Fruit fly (Drosophila melanogaster) whole organism, prepupa: ENCODE measurements around the gene axo.

ENCODE experiments used
- CG10631 ChIP-seq: fragments of 200-800 bp; sonication (Bioruptor generic); optimal IDR thresholded peaks from 2 replicates; lab custom pipeline; 2016; ENCODE audit warnings: missing biosample characterization, missing genetic modification characterization
- CG11902 ChIP-seq: fragments of 200-800 bp; sonication (Bioruptor generic); optimal IDR thresholded peaks from 3 replicates; lab custom pipeline; 2016; ENCODE audit warnings: missing biosample characterization, missing genetic modification characterization
- CG16779 ChIP-seq: fragments of 200-800 bp; sonication (Bioruptor generic); optimal IDR thresholded peaks from 3 replicates; lab custom pipeline; 2017; ENCODE audit warnings: missing biosample characterization, mild to moderate bottlenecking, missing genetic modification characterization
- CG3032 ChIP-seq: fragments of 200-800 bp; optimal IDR thresholded peaks from 2 replicates; lab custom pipeline; 2019; ENCODE audit warnings: missing biosample characterization, mild to moderate bottlenecking, missing genetic modification characterization, moderate library complexity
- CG32006 ChIP-seq: fragments of 200-800 bp; sonication (Bioruptor generic); optimal IDR thresholded peaks from 3 replicates; lab custom pipeline; 2017; ENCODE audit warnings: missing biosample characterization, mild to moderate bottlenecking, missing genetic modification characterization
- CG6792 ChIP-seq: fragments of 200-800 bp; sonication (Bioruptor generic); optimal IDR thresholded peaks from 3 replicates; lab custom pipeline; 2016; ENCODE audit warnings: missing biosample characterization, missing genetic modification characterization
- CG6854 ChIP-seq: fragments of 200-800 bp; sonication (Bioruptor generic); optimal IDR thresholded peaks from 2 replicates; lab custom pipeline; 2017; ENCODE audit warnings: missing biosample characterization, mild to moderate bottlenecking, missing genetic modification characterization
- Gug ChIP-seq: fragments of 200-800 bp; sonication (Bioruptor generic); IDR thresholded peaks from 2 replicates; pipeline ENCODE4 v1.3.6; 2022; ENCODE audit warnings: missing biosample characterization, missing genetic modification characterization
- Hr4 ChIP-seq: fragments of 200-800 bp; sonication (Bioruptor generic); optimal IDR thresholded peaks from 3 replicates; lab custom pipeline; 2016; ENCODE audit warnings: missing biosample characterization, missing genetic modification characterization
- Lpt ChIP-seq: fragments of 200-800 bp; sonication (Bioruptor generic); optimal IDR thresholded peaks from 3 replicates; lab custom pipeline; 2016; ENCODE audit warnings: missing biosample characterization, missing genetic modification characterization
- Sox102F ChIP-seq: fragments of 200-800 bp; sonication (Bioruptor generic); optimal IDR thresholded peaks from 2 replicates; lab custom pipeline; 2016; ENCODE audit warnings: missing biosample characterization, mild to moderate bottlenecking, missing genetic modification characterization
- esn ChIP-seq: fragments of 200-800 bp; sonication (Bioruptor generic); optimal IDR thresholded peaks from 2 replicates; lab custom pipeline; 2016; ENCODE audit warnings: missing biosample characterization, mild to moderate bottlenecking, missing genetic modification characterization, moderate library complexity
- lz ChIP-seq: fragments of 200-800 bp; sonication (Bioruptor generic); optimal IDR thresholded peaks from 3 replicates; lab custom pipeline; 2016; ENCODE audit warnings: missing biosample characterization, missing genetic modification characterization
- vri ChIP-seq: fragments of 200-800 bp; sonication (Bioruptor generic); optimal IDR thresholded peaks from 3 replicates; lab custom pipeline; 2016; ENCODE audit warnings: missing biosample characterization, mild to moderate bottlenecking, missing genetic modification characterization

- no peak for TF ChIP-seq CG16779 (tag; lab: Kevin White, UChicago)
- no peak for TF ChIP-seq Lpt (GFP tag; lab: Kevin White, UChicago)
- TF ChIP-seq CG11902 (GFP tag; lab: Kevin White, UChicago): no peak
- TF ChIP-seq CG32006 (GFP tag; lab: Kevin White, UChicago): no peak
- TF ChIP-seq CG3032 (tag; lab: Kevin White, UChicago): no peak
- TF ChIP-seq Hr4: no peak
- TF ChIP-seq CG10631 (GFP tag; lab: Kevin White, UChicago): no peak
- TF ChIP-seq Gug: no peak
- no peak for TF ChIP-seq Sox102F (GFP tag; lab: Kevin White, UChicago)
- no peak for TF ChIP-seq CG6792 (GFP tag; lab: Kevin White, UChicago)
- no peak for TF ChIP-seq vri (GFP tag; lab: Kevin White, UChicago)
- no peak for TF ChIP-seq lz (GFP tag; lab: Kevin White, UChicago)
- no peak for TF ChIP-seq CG6854
- no peak for TF ChIP-seq esn (GFP tag; lab: Kevin White, UChicago)
Observed at dm6 chr3L:4599747-4600146, 87.4 kb downstream of the axo start.
